Worm (Caenorhabditis elegans) whole organism, L2 larva: Measurements from ENCODE around the gene ssu-2.

Source experiments
- F13H6.1 ChIP-seq: sonication (generic microtip); optimal IDR thresholded peaks from 2 replicates; lab custom pipeline; 2016; ENCODE audit warnings: missing genetic modification characterization, missing compliant biosample characterization
- R02D3.7 ChIP-seq: fragments of 150-350 bp; optimal IDR thresholded peaks from 2 replicates; lab custom pipeline; 2014; ENCODE audit warnings: missing biosample characterization, missing genetic modification characterization
- Y55F3AM.14 ChIP-seq: fragments of 200-800 bp; sonication (Bioruptor generic); optimal IDR thresholded peaks from 2 replicates; lab custom pipeline; 2018; ENCODE audit warnings: mild to moderate bottlenecking, missing genetic modification characterization, missing compliant biosample characterization
- ZK546.5 ChIP-seq: sonication (generic microtip); optimal IDR thresholded peaks from 2 replicates; lab custom pipeline; 2017; ENCODE audit warnings: missing biosample characterization, missing genetic modification characterization
- alr-1 ChIP-seq: fragments of 150-350 bp; optimal IDR thresholded peaks from 2 replicates; lab custom pipeline; 2014; ENCODE audit warnings: missing biosample characterization, missing genetic modification characterization
- aly-2 ChIP-seq: fragments of 150-350 bp; optimal IDR thresholded peaks from 2 replicates; lab custom pipeline; 2014; ENCODE audit warnings: missing biosample characterization, missing genetic modification characterization
- ama-1 ChIP-seq: fragments of 150-350 bp; optimal IDR thresholded peaks from 2 replicates; lab custom pipeline; 2018; ENCODE audit warnings: inconsistent platforms
- blmp-1 ChIP-seq: sonication (generic microtip); optimal IDR thresholded peaks from 2 replicates; lab custom pipeline; 2017; ENCODE audit warnings: missing genetic modification characterization, mild to moderate bottlenecking, missing compliant biosample characterization, antibody characterized with exemption, moderate library complexity; ENCODE audit not compliant: insufficient read depth
- ceh-16 ChIP-seq: fragments of 150-350 bp; optimal IDR thresholded peaks from 2 replicates; lab custom pipeline; 2014; ENCODE audit warnings: missing biosample characterization, missing genetic modification characterization
- ceh-82 ChIP-seq: fragments of 150-350 bp; optimal IDR thresholded peaks from 2 replicates; lab custom pipeline; 2014; ENCODE audit warnings: missing biosample characterization, missing genetic modification characterization
- crh-2 ChIP-seq: sonication (generic microtip); optimal IDR thresholded peaks from 2 replicates; lab custom pipeline; 2017; ENCODE audit warnings: missing biosample characterization, missing genetic modification characterization
- dmd-4 ChIP-seq: sonication (generic microtip); optimal IDR thresholded peaks from 2 replicates; lab custom pipeline; 2017; ENCODE audit warnings: missing biosample characterization, missing genetic modification characterization
- egl-27 ChIP-seq: sonication (generic microtip); optimal IDR thresholded peaks from 3 replicates; lab custom pipeline; 2017; ENCODE audit warnings: missing biosample characterization, missing genetic modification reagents, missing genetic modification characterization
- elt-3 ChIP-seq: sonication (generic microtip); optimal IDR thresholded peaks from 2 replicates; lab custom pipeline; 2017; ENCODE audit warnings: missing biosample characterization, missing genetic modification characterization
- fos-1 ChIP-seq: fragments of 150-350 bp; optimal IDR thresholded peaks from 2 replicates; lab custom pipeline; 2014; ENCODE audit warnings: missing biosample characterization, missing genetic modification characterization
- gmeb-1 ChIP-seq: fragments of 150-350 bp; optimal IDR thresholded peaks from 2 replicates; lab custom pipeline; 2014; ENCODE audit warnings: missing biosample characterization, missing genetic modification characterization
- lin-13 ChIP-seq: fragments of 150-350 bp; optimal IDR thresholded peaks from 2 replicates; lab custom pipeline; 2014; ENCODE audit warnings: missing biosample characterization, missing genetic modification reagents, missing genetic modification characterization
- lin-39 ChIP-seq: fragments of 150-350 bp; optimal IDR thresholded peaks from 2 replicates; lab custom pipeline; 2014; ENCODE audit warnings: missing biosample characterization, missing genetic modification reagents, missing genetic modification characterization
- lsy-2 ChIP-seq, 2 experiments: fragments of 150-350 bp in 1 of 2; sonication (generic microtip) in 1 of 2; optimal IDR thresholded peaks; 2 replicates each; lab custom pipeline; 2014 to 2017; ENCODE audit warnings: missing biosample characterization in 2 of 2, missing genetic modification characterization in 2 of 2
- mab-5 ChIP-seq: fragments of 150-350 bp; optimal IDR thresholded peaks from 2 replicates; lab custom pipeline; 2014; ENCODE audit warnings: missing biosample characterization, missing genetic modification characterization
- mbf-1 ChIP-seq: sonication (generic microtip); optimal IDR thresholded peaks from 2 replicates; lab custom pipeline; 2017; ENCODE audit warnings: missing biosample characterization, missing genetic modification characterization
- mdl-1 ChIP-seq, 2 experiments: fragments of 150-350 bp in 1 of 2; sonication (generic microtip) in 1 of 2; optimal IDR thresholded peaks; 2 replicates each; lab custom pipeline; 2017; ENCODE audit warnings: missing biosample characterization in 2 of 2, missing genetic modification characterization in 2 of 2
- nhr-10 ChIP-seq: sonication (generic microtip); optimal IDR thresholded peaks from 2 replicates; lab custom pipeline; 2017; ENCODE audit warnings: missing biosample characterization, missing genetic modification characterization
- nhr-12 ChIP-seq: fragments of 150-350 bp; optimal IDR thresholded peaks from 2 replicates; lab custom pipeline; 2014; ENCODE audit warnings: missing biosample characterization, missing genetic modification characterization
- nhr-129 ChIP-seq: fragments of 150-350 bp; optimal IDR thresholded peaks from 2 replicates; lab custom pipeline; 2014; ENCODE audit warnings: missing biosample characterization, missing genetic modification characterization
- nhr-21 ChIP-seq: fragments of 150-350 bp; optimal IDR thresholded peaks from 2 replicates; lab custom pipeline; 2014; ENCODE audit warnings: missing biosample characterization, missing genetic modification characterization
- nhr-237 ChIP-seq: fragments of 150-350 bp; optimal IDR thresholded peaks from 2 replicates; lab custom pipeline; 2014; ENCODE audit warnings: missing biosample characterization, missing genetic modification characterization
- nhr-25 ChIP-seq: fragments of 150-350 bp; sonication (generic microtip); optimal IDR thresholded peaks from 3 replicates; lab custom pipeline; 2014; ENCODE audit warnings: missing biosample characterization, missing genetic modification characterization
- nhr-6 ChIP-seq: fragments of 150-350 bp; optimal IDR thresholded peaks from 2 replicates; lab custom pipeline; 2014; ENCODE audit warnings: missing biosample characterization, missing genetic modification characterization
- peb-1 ChIP-seq: fragments of 150-350 bp; optimal IDR thresholded peaks from 2 replicates; lab custom pipeline; 2014; ENCODE audit warnings: missing biosample characterization, missing genetic modification characterization
- sem-4 ChIP-seq: fragments of 150-350 bp; optimal IDR thresholded peaks from 2 replicates; lab custom pipeline; 2014; ENCODE audit warnings: missing biosample characterization, missing genetic modification reagents, missing genetic modification characterization
- skn-1 ChIP-seq: sonication (generic microtip); optimal IDR thresholded peaks from 2 replicates; lab custom pipeline; 2017; ENCODE audit warnings: missing biosample characterization, missing genetic modification characterization
- sma-3 ChIP-seq: sonication (generic microtip); optimal IDR thresholded peaks from 2 replicates; lab custom pipeline; 2016; ENCODE audit warnings: missing genetic modification reagents, missing genetic modification characterization, missing compliant biosample characterization
- sma-9 ChIP-seq, 2 experiments: fragments of 150-350 bp in 1 of 2; sonication (generic microtip) in 1 of 2; optimal IDR thresholded peaks; 2 replicates each; lab custom pipeline; 2014 to 2016; ENCODE audit warnings: missing genetic modification characterization in 2 of 2, mild to moderate bottlenecking in 1 of 2, missing biosample characterization in 1 of 2, missing compliant biosample characterization in 1 of 2, missing genetic modification reagents in 1 of 2, moderate library complexity in 1 of 2
- snpc-4 ChIP-seq: fragments of 150-350 bp; optimal IDR thresholded peaks from 2 replicates; lab custom pipeline; 2014; ENCODE audit warnings: missing biosample characterization, missing genetic modification characterization
- unc-39 ChIP-seq: fragments of 150-350 bp; optimal IDR thresholded peaks from 2 replicates; lab custom pipeline; 2014; ENCODE audit warnings: missing biosample characterization, missing genetic modification characterization
- unc-55 ChIP-seq: fragments of 150-350 bp; sonication (generic microtip); optimal IDR thresholded peaks from 3 replicates; lab custom pipeline; 2014; ENCODE audit warnings: missing biosample characterization, missing genetic modification reagents, missing genetic modification characterization
- unc-62 ChIP-seq: fragments of 150-350 bp; optimal IDR thresholded peaks from 2 replicates; lab custom pipeline; 2014; ENCODE audit warnings: missing biosample characterization, missing genetic modification reagents, missing genetic modification characterization
- zag-1 ChIP-seq: fragments of 150-350 bp; optimal IDR thresholded peaks from 2 replicates; lab custom pipeline; 2014; ENCODE audit warnings: missing biosample characterization, missing genetic modification characterization
- ztf-1 ChIP-seq: fragments of 200-800 bp; sonication (Bioruptor generic); conservative IDR thresholded peaks from 2 replicates; pipeline ENCODE4 v1.3.6; 2022; ENCODE audit warnings: missing genetic modification characterization, missing compliant biosample characterization

ssu-2 gene

ce11 chrIV:14361189-14361588 is at the start of gene ssu-2:
TSS of gene ssu-2 (plus strand) at chrIV:14361247.
- no peak for TF ChIP-seq ZK546.5 (tag; lab: Kevin White, UChicago)
- TF ChIP-seq aly-2 (tag; lab: Kevin White, UChicago): no peak
- TF ChIP-seq unc-39 (tag; lab: Kevin White, UChicago): no peak
- TF ChIP-seq R02D3.7: no peak
- TF ChIP-seq mab-5: no peak
- TF ChIP-seq crh-2 (tag; lab: Kevin White, UChicago): no peak
- TF ChIP-seq nhr-237: no peak
- no peak for TF ChIP-seq blmp-1
- TF ChIP-seq mbf-1 (tag; lab: Kevin White, UChicago): no peak
- no peak for TF ChIP-seq dmd-4
- TF ChIP-seq ceh-82 (tag; lab: Kevin White, UChicago): no peak
- TF ChIP-seq ceh-16 (tag; lab: Kevin White, UChicago): no peak
- TF ChIP-seq skn-1 (tag; lab: Kevin White, UChicago): no peak
- TF ChIP-seq nhr-25 (tag; lab: Kevin White, UChicago): no peak

ce11 chrIV:14318054-14318453 is 43.0 kb upstream of the ssu-2 start:
- no peak for TF ChIP-seq aly-2 (tag; lab: Kevin White, UChicago)

- TF ChIP-seq nhr-6 (tag; lab: Kevin White, UChicago): no peak
- no peak for TF ChIP-seq nhr-129 (tag; lab: Kevin White, UChicago)
- no peak for TF ChIP-seq alr-1 (tag; lab: Kevin White, UChicago)
- TF ChIP-seq egl-27: no peak
- TF ChIP-seq zag-1: no peak
- no peak for TF ChIP-seq nhr-21
- TF ChIP-seq unc-62 (GFP tag; lab: Kevin White, UChicago): no peak
- no peak for TF ChIP-seq ztf-1 (GFP tag; lab: Robert Waterston, UW)
- TF ChIP-seq sma-9 (GFP tag; optimal IDR thresholded peaks at IDR 0.05; lab: Kevin White, UChicago): no peak
- TF ChIP-seq sma-9 (tag; optimal IDR thresholded peaks at IDR 0.05; lab: Kevin White, UChicago): no peak
- TF ChIP-seq crh-2 (tag; lab: Kevin White, UChicago): no peak
- no peak for TF ChIP-seq unc-55 (GFP tag; lab: Kevin White, UChicago)
- TF ChIP-seq nhr-237: no peak
Observed at ce11 chrIV:14321655-14322054, 39.4 kb upstream of the ssu-2 start, which contains the start of gene fbxa-126. TSS of gene fbxa-126 (minus strand) at chrIV:14321755.

ce11 chrIV:14326283-14326682 is 34.8 kb upstream of the ssu-2 start, which contains the start of gene fbxa-83:
TSS of gene fbxa-83 (minus strand) at chrIV:14326383.
- no peak for TF ChIP-seq nhr-237
- no peak for TF ChIP-seq R02D3.7
- no peak for TF ChIP-seq unc-55 (GFP tag; lab: Kevin White, UChicago)
- no peak for TF ChIP-seq mbf-1 (tag; lab: Kevin White, UChicago)
- TF ChIP-seq nhr-12 (tag; lab: Kevin White, UChicago): no peak
- no peak for TF ChIP-seq blmp-1
- no peak for TF ChIP-seq lin-39
- no peak for TF ChIP-seq sem-4 (tag; lab: Kevin White, UChicago)
- TF ChIP-seq nhr-6 (tag; lab: Kevin White, UChicago): no peak
- no peak for TF ChIP-seq mdl-1 (tag; optimal IDR thresholded peaks at IDR 0.05; lab: Kevin White, UChicago)
- TF ChIP-seq aly-2 (tag; lab: Kevin White, UChicago): no peak
- no peak for TF ChIP-seq F13H6.1 (tag; lab: Kevin White, UChicago)
- TF ChIP-seq unc-62 (GFP tag; lab: Kevin White, UChicago): no peak
- TF ChIP-seq skn-1 (tag; lab: Kevin White, UChicago): no peak
- TF ChIP-seq alr-1 (tag; lab: Kevin White, UChicago): no peak

ce11 chrIV:14326694-14327298 is 34.3 kb upstream of the ssu-2 start:
- TF ChIP-seq fos-1: peak; percentile 73
- TF ChIP-seq crh-2 (tag; lab: Kevin White, UChicago): peak; percentile 62
- TF ChIP-seq F13H6.1 (tag; lab: Kevin White, UChicago): peak; percentile 86
- TF ChIP-seq blmp-1: no peak
- TF ChIP-seq dmd-4: no peak
- TF ChIP-seq ceh-16 (tag; lab: Kevin White, UChicago): peak; percentile 69
- peak; percentile 45 for TF ChIP-seq nhr-10 (tag; lab: Kevin White, UChicago)
- peak; percentile 66 for TF ChIP-seq nhr-21
- TF ChIP-seq snpc-4 (tag; lab: Kevin White, UChicago): peak; percentile 98
- TF ChIP-seq nhr-129 (tag; lab: Kevin White, UChicago): peak; percentile 93
- TF ChIP-seq mdl-1 (tag; optimal IDR thresholded peaks at IDR 0.05; lab: Kevin White, UChicago): peak; percentile 49 to 71
- TF ChIP-seq egl-27: peak; percentile 16
- TF ChIP-seq ama-1 (lab: Kevin White, UChicago): peak; percentile 81
- TF ChIP-seq peb-1 (tag; lab: Kevin White, UChicago): no peak
- peak; percentile 48 for TF ChIP-seq Y55F3AM.14 (GFP tag; lab: Kevin White, UChicago)
- TF ChIP-seq lin-13 (GFP tag; lab: Kevin White, UChicago): peak; percentile 71
- peak; percentile 94 for TF ChIP-seq sma-3 (GFP tag; lab: Kevin White, UChicago)
- no peak for TF ChIP-seq elt-3 (tag; lab: Kevin White, UChicago)
- TF ChIP-seq lsy-2 (tag; optimal IDR thresholded peaks at IDR 0.05; lab: Kevin White, UChicago): peak in 1 of 2 experiments; percentile 40
- TF ChIP-seq sma-9 (GFP tag; optimal IDR thresholded peaks at IDR 0.05; lab: Kevin White, UChicago): peak; percentile 91
- no peak for TF ChIP-seq sma-9 (tag; optimal IDR thresholded peaks at IDR 0.05; lab: Kevin White, UChicago)
- peak; percentile 76 for TF ChIP-seq gmeb-1
- no peak for TF ChIP-seq ZK546.5 (tag; lab: Kevin White, UChicago)
- no peak for TF ChIP-seq unc-62 (GFP tag; lab: Kevin White, UChicago)
- no peak for TF ChIP-seq mab-5
